Fruit fly (Drosophila melanogaster) whole organism: ENCODE results near the gene Strump.

Experiments used
- CG8478 ChIP-seq: fragments of >200 bp; optimal IDR thresholded peaks from 2 replicates; lab custom pipeline; 2018; ENCODE audit warnings: inconsistent platforms
- pan ChIP-seq: fragments of >200 bp; optimal IDR thresholded peaks from 2 replicates; lab custom pipeline; 2017

dm6 chr3L:16137779-16138178 is 16.0 kb downstream of the Strump start, which contains the start of gene CG5157:
- TF ChIP-seq CG8478 (lab: Kevin White, UChicago) (no peak), pan (lab: Kevin White, UChicago) (no peak)
